Fruit fly (Drosophila melanogaster) whole organism, prepupa: ENCODE data around the gene CG8519.

Experiments used
- CG10669 ChIP-seq: fragments of 200-800 bp; sonication (Bioruptor generic); optimal IDR thresholded peaks from 3 replicates; lab custom pipeline; 2018; ENCODE audit warnings: missing biosample characterization, mild to moderate bottlenecking, missing genetic modification characterization, moderate library complexity
- CG11294 ChIP-seq: fragments of 200-800 bp; sonication (Bioruptor generic); IDR thresholded peaks from 2 replicates; pipeline ENCODE4 v1.3.6; 2022; ENCODE audit warnings: missing biosample characterization, missing genetic modification characterization
- CG11762 ChIP-seq: fragments of 200-800 bp; sonication (Bioruptor generic); optimal IDR thresholded peaks from 3 replicates; lab custom pipeline; 2016; ENCODE audit warnings: missing biosample characterization, missing genetic modification characterization; ENCODE audit not compliant: insufficient read depth
- CG15336 ChIP-seq: fragments of 200-800 bp; sonication (Bioruptor generic); IDR thresholded peaks from 2 replicates; pipeline ENCODE4 v1.3.6; 2022; ENCODE audit warnings: missing biosample characterization, missing genetic modification characterization
- CG1621 ChIP-seq: fragments of 200-800 bp; sonication (Bioruptor generic); optimal IDR thresholded peaks from 3 replicates; lab custom pipeline; 2018; ENCODE audit warnings: missing biosample characterization, mild to moderate bottlenecking, missing genetic modification characterization
- CG3032 ChIP-seq: fragments of 200-800 bp; optimal IDR thresholded peaks from 2 replicates; lab custom pipeline; 2019; ENCODE audit warnings: missing biosample characterization, mild to moderate bottlenecking, missing genetic modification characterization, moderate library complexity
- CG32006 ChIP-seq: fragments of 200-800 bp; sonication (Bioruptor generic); optimal IDR thresholded peaks from 3 replicates; lab custom pipeline; 2017; ENCODE audit warnings: missing biosample characterization, mild to moderate bottlenecking, missing genetic modification characterization
- CG3919 ChIP-seq: fragments of 200-800 bp; sonication (Bioruptor generic); optimal IDR thresholded peaks from 3 replicates; lab custom pipeline; 2016; ENCODE audit warnings: missing biosample characterization, missing genetic modification characterization
- CG4318 ChIP-seq: fragments of 200-800 bp; sonication (Bioruptor generic); optimal IDR thresholded peaks from 3 replicates; lab custom pipeline; 2017; ENCODE audit warnings: missing biosample characterization, mild to moderate bottlenecking, missing genetic modification characterization
- CG6163 ChIP-seq: fragments of 200-800 bp; sonication (Bioruptor generic); IDR thresholded peaks from 3 replicates; pipeline ENCODE4 v1.3.6; 2022; ENCODE audit warnings: missing biosample characterization, missing genetic modification characterization
- CG6276 ChIP-seq: fragments of 200-800 bp; sonication (Bioruptor generic); optimal IDR thresholded peaks from 2 replicates; lab custom pipeline; 2017; ENCODE audit warnings: missing biosample characterization, mild to moderate bottlenecking, missing genetic modification characterization
- CG6792 ChIP-seq: fragments of 200-800 bp; sonication (Bioruptor generic); optimal IDR thresholded peaks from 3 replicates; lab custom pipeline; 2016; ENCODE audit warnings: missing biosample characterization, missing genetic modification characterization
- CG6808 ChIP-seq: fragments of 200-800 bp; sonication (Bioruptor generic); optimal IDR thresholded peaks from 3 replicates; lab custom pipeline; 2017; ENCODE audit warnings: missing biosample characterization, missing genetic modification characterization, mild to moderate bottlenecking, moderate library complexity, missing genetic modification reagents
- CG6854 ChIP-seq: fragments of 200-800 bp; sonication (Bioruptor generic); optimal IDR thresholded peaks from 2 replicates; lab custom pipeline; 2017; ENCODE audit warnings: missing biosample characterization, mild to moderate bottlenecking, missing genetic modification characterization
- CG8119 ChIP-seq: fragments of 200-800 bp; sonication (Bioruptor generic); IDR thresholded peaks from 3 replicates; pipeline ENCODE4 v1.3.6; 2022; ENCODE audit warnings: missing biosample characterization, missing genetic modification characterization
- CG8319 ChIP-seq: fragments of 200-800 bp; sonication (Bioruptor generic); optimal IDR thresholded peaks from 3 replicates; lab custom pipeline; 2016; ENCODE audit warnings: missing biosample characterization, missing genetic modification characterization
- CG8632 ChIP-seq: fragments of 200-800 bp; sonication (Bioruptor generic); optimal IDR thresholded peaks from 3 replicates; lab custom pipeline; 2016; ENCODE audit warnings: missing biosample characterization, missing genetic modification characterization
- CG9139 ChIP-seq: fragments of 200-800 bp; sonication (Bioruptor generic); optimal IDR thresholded peaks from 3 replicates; lab custom pipeline; 2017; ENCODE audit warnings: missing biosample characterization, mild to moderate bottlenecking, missing genetic modification characterization
- Eip78C ChIP-seq: fragments of 200-800 bp; sonication (Bioruptor generic); peaks from one replicate; lab custom pipeline; 2016; ENCODE audit warnings: missing biosample characterization, missing genetic modification characterization
- Ets21C ChIP-seq: fragments of 200-800 bp; sonication (Bioruptor generic); optimal IDR thresholded peaks from 3 replicates; lab custom pipeline; 2016; ENCODE audit warnings: missing biosample characterization, missing genetic modification characterization
- Gug ChIP-seq: fragments of 200-800 bp; sonication (Bioruptor generic); IDR thresholded peaks from 2 replicates; pipeline ENCODE4 v1.3.6; 2022; ENCODE audit warnings: missing biosample characterization, missing genetic modification characterization
- Hr39 ChIP-seq: fragments of 200-800 bp; sonication (Bioruptor generic); optimal IDR thresholded peaks from 2 replicates; lab custom pipeline; 2016; ENCODE audit warnings: missing biosample characterization, missing genetic modification characterization
- Hr4 ChIP-seq: fragments of 200-800 bp; sonication (Bioruptor generic); optimal IDR thresholded peaks from 3 replicates; lab custom pipeline; 2016; ENCODE audit warnings: missing biosample characterization, missing genetic modification characterization
- Lpt ChIP-seq: fragments of 200-800 bp; sonication (Bioruptor generic); optimal IDR thresholded peaks from 3 replicates; lab custom pipeline; 2016; ENCODE audit warnings: missing biosample characterization, missing genetic modification characterization
- Met ChIP-seq: fragments of 200-800 bp; sonication (Bioruptor generic); optimal IDR thresholded peaks from 3 replicates; lab custom pipeline; 2016; ENCODE audit warnings: missing biosample characterization, missing genetic modification characterization
- OdsH ChIP-seq: fragments of 200-800 bp; sonication (Bioruptor generic); optimal IDR thresholded peaks from 3 replicates; lab custom pipeline; 2016; ENCODE audit warnings: missing biosample characterization, missing genetic modification characterization
- Sox102F ChIP-seq: fragments of 200-800 bp; sonication (Bioruptor generic); optimal IDR thresholded peaks from 2 replicates; lab custom pipeline; 2016; ENCODE audit warnings: missing biosample characterization, mild to moderate bottlenecking, missing genetic modification characterization
- Sox15 ChIP-seq: fragments of 200-800 bp; sonication (Bioruptor generic); optimal IDR thresholded peaks from 3 replicates; lab custom pipeline; 2016; ENCODE audit warnings: missing biosample characterization, missing genetic modification characterization
- achi ChIP-seq: fragments of 200-800 bp; sonication (Bioruptor generic); optimal IDR thresholded peaks from 3 replicates; lab custom pipeline; 2016; ENCODE audit warnings: missing biosample characterization, missing genetic modification characterization
- acj6 ChIP-seq: fragments of 200-800 bp; sonication (Bioruptor generic); optimal IDR thresholded peaks from 3 replicates; lab custom pipeline; 2016; ENCODE audit warnings: missing biosample characterization, missing genetic modification characterization
- cyc ChIP-seq: fragments of 200-800 bp; sonication (Bioruptor generic); optimal IDR thresholded peaks from 3 replicates; lab custom pipeline; 2016; ENCODE audit warnings: missing biosample characterization, missing genetic modification characterization
- dsx ChIP-seq: fragments of 200-800 bp; optimal IDR thresholded peaks from 3 replicates; lab custom pipeline; 2019; ENCODE audit warnings: missing biosample characterization, mild to moderate bottlenecking, missing genetic modification characterization, moderate library complexity; ENCODE audit not compliant: poor library complexity, severe bottlenecking
- eg ChIP-seq: fragments of 200-800 bp; sonication (Bioruptor generic); IDR thresholded peaks from 3 replicates; pipeline ENCODE4 v1.3.6; 2022; ENCODE audit warnings: missing biosample characterization, missing genetic modification characterization
- esn ChIP-seq: fragments of 200-800 bp; sonication (Bioruptor generic); optimal IDR thresholded peaks from 2 replicates; lab custom pipeline; 2016; ENCODE audit warnings: missing biosample characterization, mild to moderate bottlenecking, missing genetic modification characterization, moderate library complexity
- fd59A ChIP-seq: fragments of 200-800 bp; sonication (Bioruptor generic); optimal IDR thresholded peaks from 2 replicates; lab custom pipeline; 2017; ENCODE audit warnings: missing biosample characterization, mild to moderate bottlenecking, missing genetic modification characterization, missing genetic modification reagents
- fd85E ChIP-seq: fragments of 200-800 bp; sonication (Bioruptor generic); optimal IDR thresholded peaks from 3 replicates; lab custom pipeline; 2016; ENCODE audit warnings: missing biosample characterization, missing genetic modification characterization
- fkh ChIP-seq: fragments of 200-800 bp; sonication (Bioruptor generic); optimal IDR thresholded peaks from 3 replicates; lab custom pipeline; 2017; ENCODE audit warnings: missing biosample characterization, mild to moderate bottlenecking, missing genetic modification characterization, moderate library complexity
- net ChIP-seq: fragments of 200-800 bp; sonication (Bioruptor generic); optimal IDR thresholded peaks from 3 replicates; lab custom pipeline; 2016; ENCODE audit warnings: missing biosample characterization, missing genetic modification characterization
- pdm3 ChIP-seq: fragments of 200-800 bp; sonication (Bioruptor generic); optimal IDR thresholded peaks from 3 replicates; lab custom pipeline; 2016; ENCODE audit warnings: missing biosample characterization, missing genetic modification characterization
- spab ChIP-seq: fragments of 200-800 bp; sonication (Bioruptor generic); optimal IDR thresholded peaks from 2 replicates; lab custom pipeline; 2017; ENCODE audit warnings: missing biosample characterization, mild to moderate bottlenecking, missing genetic modification characterization, missing genetic modification reagents
- svp ChIP-seq: fragments of 200-800 bp; sonication (Bioruptor generic); peaks from one replicate; lab custom pipeline; 2016; ENCODE audit warnings: missing biosample characterization, missing genetic modification characterization
- topi ChIP-seq: fragments of 200-800 bp; sonication (Bioruptor generic); optimal IDR thresholded peaks from 3 replicates; lab custom pipeline; 2016; ENCODE audit warnings: missing biosample characterization, missing genetic modification characterization
- vri ChIP-seq: fragments of 200-800 bp; sonication (Bioruptor generic); optimal IDR thresholded peaks from 3 replicates; lab custom pipeline; 2016; ENCODE audit warnings: missing biosample characterization, mild to moderate bottlenecking, missing genetic modification characterization

The CG8519 gene

DNA sequence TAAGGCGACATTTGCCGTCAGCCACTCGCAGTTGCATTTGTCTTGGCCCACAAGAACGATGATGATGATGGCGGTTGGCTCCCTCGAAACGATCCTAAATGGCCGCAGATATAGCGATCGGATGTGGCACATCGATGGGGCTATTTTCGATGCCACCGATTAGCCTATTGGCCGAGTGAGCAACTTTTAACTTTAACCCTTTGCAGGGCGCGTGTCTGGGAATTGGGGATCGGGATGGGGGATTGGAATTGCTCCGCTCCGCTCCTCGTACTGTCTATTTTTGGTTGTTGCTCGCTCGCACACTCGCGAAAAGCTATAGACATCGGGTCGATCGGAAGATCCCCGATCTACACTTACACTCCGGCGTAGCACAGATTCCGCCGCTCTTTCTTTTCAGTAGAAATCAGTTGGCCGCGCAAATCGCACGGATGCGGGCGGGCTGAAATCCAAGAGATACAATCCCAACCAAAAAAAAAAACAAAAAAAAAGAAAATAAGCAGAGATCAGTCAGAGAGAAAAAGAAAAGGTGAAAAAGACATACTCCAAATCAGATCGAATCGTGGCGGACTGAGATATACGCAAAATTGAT is at the start of gene CG8519:
TSS of gene CG8519 (plus strand) at position 393 of the 589 bp plus-strand sequence.
- TF ChIP-seq CG15336 (peak; percentile 56), CG4318 (no peak), eg (peak; percentile 79), CG8119 (GFP tag; lab: Robert Waterston, UW) (peak; percentile 59; the same call in 2 of the 3 replicates), CG6276 (GFP tag; lab: Kevin White, UChicago) (peak; percentile 1), fkh (GFP tag; lab: Kevin White, UChicago) (no peak), fd59A (GFP tag; lab: Kevin White, UChicago) (no peak), Sox102F (GFP tag; lab: Kevin White, UChicago) (no peak), vri (GFP tag; lab: Kevin White, UChicago) (no peak), CG9139 (GFP tag; lab: Kevin White, UChicago) (no peak)

DNA sequence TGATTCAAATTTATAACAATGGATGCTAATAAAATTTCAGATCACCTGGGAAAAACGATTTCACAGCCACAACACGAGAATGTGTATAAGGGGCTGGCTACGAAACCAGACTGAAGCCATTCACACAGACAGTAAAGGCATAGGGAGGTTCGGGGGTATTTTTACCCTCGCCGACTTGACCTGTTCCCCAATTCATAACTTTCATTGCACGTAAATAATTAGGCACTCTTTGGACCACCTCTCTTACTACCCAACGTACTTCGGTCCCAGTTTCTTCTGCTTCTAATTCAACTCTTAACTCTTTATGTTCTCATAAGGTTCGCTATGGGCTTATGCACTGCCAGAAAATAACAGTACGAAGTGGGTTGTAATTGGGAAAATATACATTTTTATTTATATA is 39.1 kb upstream of the CG8519 start, which contains the start of gene eIF4E4:
TSS of gene eIF4E4 (minus strand) at position 101 of the 400 bp plus-strand sequence.
- TF ChIP-seq CG6792 (GFP tag; lab: Kevin White, UChicago) (no peak), Sox15 (GFP tag; lab: Kevin White, UChicago) (no peak), CG6808 (GFP tag; lab: Kevin White, UChicago) (no peak), Eip78C (GFP tag; lab: Kevin White, UChicago) (no peak), achi (GFP tag; lab: Kevin White, UChicago) (no peak), OdsH (GFP tag; lab: Kevin White, UChicago) (no peak), CG6163 (GFP tag; lab: Robert Waterston, UW) (no peak)

DNA sequence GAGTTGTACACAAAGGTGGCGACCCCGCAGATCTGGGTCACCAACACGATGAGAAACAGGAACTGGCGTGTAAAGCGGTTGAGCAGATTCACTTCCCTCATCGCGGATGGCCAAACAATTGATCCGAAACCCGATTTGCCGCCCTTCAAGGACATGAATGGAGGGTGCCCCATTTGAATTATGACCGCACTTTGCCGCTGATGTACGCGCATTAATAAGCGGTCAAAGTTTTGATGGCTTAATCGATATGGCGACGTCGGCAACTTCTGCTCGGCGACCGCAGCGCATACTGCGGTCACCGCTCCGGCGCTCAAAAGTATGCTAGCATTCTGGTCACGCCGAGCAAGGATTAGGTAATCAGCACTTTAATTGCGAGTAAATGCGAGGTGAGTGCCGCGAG is 36.9 kb upstream of the CG8519 start, which contains the start of gene Grl65a:
TSS of gene Grl65a (minus strand) at position 101 of the 400 bp plus-strand sequence.
- TF ChIP-seq Ets21C: no peak
- TF ChIP-seq CG3919 (GFP tag; lab: Kevin White, UChicago): no peak
- TF ChIP-seq CG8119 (GFP tag; lab: Robert Waterston, UW): no peak
- TF ChIP-seq pdm3: no peak
- TF ChIP-seq CG8319: no peak
- no peak for TF ChIP-seq fd85E
- TF ChIP-seq Lpt (GFP tag; lab: Kevin White, UChicago): no peak
- no peak for TF ChIP-seq CG11294 (GFP tag; lab: Robert Waterston, UW)
- TF ChIP-seq esn: no peak
- no peak for TF ChIP-seq Eip78C (GFP tag; lab: Kevin White, UChicago)
- TF ChIP-seq CG3032 (tag; lab: Kevin White, UChicago): no peak
- no peak for TF ChIP-seq CG6808 (GFP tag; lab: Kevin White, UChicago)
- TF ChIP-seq CG9139 (GFP tag; lab: Kevin White, UChicago): no peak
- TF ChIP-seq CG6854 (GFP tag; lab: Kevin White, UChicago): no peak
- TF ChIP-seq CG11762 (GFP tag; lab: Kevin White, UChicago): no peak
- TF ChIP-seq acj6 (GFP tag; lab: Kevin White, UChicago): no peak
- no peak for TF ChIP-seq Hr39 (GFP tag; lab: Kevin White, UChicago)
- no peak for TF ChIP-seq achi (GFP tag; lab: Kevin White, UChicago)
- no peak for TF ChIP-seq CG10669 (GFP tag; lab: Kevin White, UChicago)

- TF ChIP-seq esn: no peak
- TF ChIP-seq topi (GFP tag; lab: Kevin White, UChicago): no peak
Measured at dm6 chr3L:6688920-6689319, 15.7 kb upstream of the CG8519 start.

- TF ChIP-seq CG32006 (GFP tag; lab: Kevin White, UChicago): peak; percentile 41
- TF ChIP-seq dsx (GFP tag; lab: Kevin White, UChicago): no peak
- TF ChIP-seq CG8119 (GFP tag; lab: Robert Waterston, UW): no peak
- TF ChIP-seq spab (GFP tag; lab: Kevin White, UChicago): no peak
- TF ChIP-seq net (GFP tag; lab: Kevin White, UChicago): peak; percentile 2
- TF ChIP-seq cyc (GFP tag; lab: Kevin White, UChicago): no peak
- TF ChIP-seq Met: no peak
- TF ChIP-seq vri (GFP tag; lab: Kevin White, UChicago): no peak
- TF ChIP-seq CG1621: no peak
- 0 out of 2 replicates have a peak, but pooled peaks have one; percentile 23 for TF ChIP-seq Gug (GFP tag; lab: Robert Waterston, UW)
- 0 out of 3 replicates have a peak, but pooled peaks have one; percentile 58 for TF ChIP-seq eg
- TF ChIP-seq CG8632 (GFP tag; lab: Kevin White, UChicago): no peak
- no peak for TF ChIP-seq svp (GFP tag; lab: Kevin White, UChicago)
- TF ChIP-seq CG6808 (GFP tag; lab: Kevin White, UChicago): no peak
- TF ChIP-seq topi (GFP tag; lab: Kevin White, UChicago): no peak
- TF ChIP-seq acj6 (GFP tag; lab: Kevin White, UChicago): no peak
- peak; percentile 9 for TF ChIP-seq Hr4 (GFP tag; lab: Kevin White, UChicago)
- TF ChIP-seq CG11294 (GFP tag; lab: Robert Waterston, UW): no peak
- TF ChIP-seq Lpt (GFP tag; lab: Kevin White, UChicago): peak; percentile 15
Measured at dm6 chr3L:6693191-6693590, 11.5 kb upstream of the CG8519 start.
